Fruit fly (Drosophila melanogaster): ENCODE results near the gene Pcyt2.

Pcyt2 gene

dm6 chr3L:1577338-1577737, 24.0 kb downstream of the Pcyt2 start (continued):
- TF ChIP-seq ssp (GFP tag; IDR thresholded peaks at IDR 0.05) (no peak), CG1602 (GFP tag; optimal IDR thresholded peaks at IDR 0.05) (no peak), ind (GFP tag; optimal IDR thresholded peaks at IDR 0.05) (no peak), onecut (GFP tag; IDR thresholded peaks at IDR 0.05) (peak; percentile 98), CG34422 (GFP tag; IDR thresholded peaks at IDR 0.05) (peak; percentile 47; the same call in 1 of the 3 replicates), unpg (GFP tag; optimal IDR thresholded peaks at IDR 0.05) (no peak), seq (GFP tag; IDR thresholded peaks at IDR 0.05) (peak; percentile 75), Jarid2 (GFP tag; optimal IDR thresholded peaks at IDR 0.05) (peak; percentile 9), nerfin-1 (tag; optimal IDR thresholded peaks at IDR 0.05) (peak; percentile 14), MBD-R2 (GFP tag; IDR thresholded peaks at IDR 0.05) (peak; percentile 60), chinmo (GFP tag; IDR thresholded peaks at IDR 0.05; ENCODE audit: partially characterized antibody) (0 out of 4 replicates have a peak, but pooled peaks have one; percentile 36), Hr51 (GFP tag; optimal IDR thresholded peaks at IDR 0.05) (no peak), CG9609 (GFP tag; optimal IDR thresholded peaks at IDR 0.05) (no peak), Med (GFP tag) (peak; percentile 43), nerfin-2 (GFP tag; IDR thresholded peaks at IDR 0.05; ENCODE audit: partially characterized antibody) (0 out of 2 replicates have a peak, but pooled peaks have one; percentile 24), Doc2 (GFP tag; IDR thresholded peaks at IDR 0.05) (no peak), bcd (GFP tag; optimal IDR thresholded peaks at IDR 0.05) (no peak), sqz (GFP tag; optimal IDR thresholded peaks at IDR 0.05) (peak; percentile 49), CG9215 (GFP tag; IDR thresholded peaks at IDR 0.05) (no peak), Drgx (GFP tag; IDR thresholded peaks at IDR 0.05) (peak; percentile 37; the same call in 1 of the 2 replicates), Trl (optimal IDR thresholded peaks at IDR 0.05) (peak; percentile 39 to 42), Trl (GFP tag; optimal IDR thresholded peaks at IDR 0.05) (no peak), CG3163 (GFP tag; optimal IDR thresholded peaks at IDR 0.05) (no peak), vvl (GFP tag; IDR thresholded peaks at IDR 0.05) (peak; percentile 10; the same call in 1 of the 2 replicates), CG8478 (optimal IDR thresholded peaks at IDR 0.05) (no peak), sr (GFP tag; IDR thresholded peaks at IDR 0.05) (peak; percentile 30; the same call in 1 of the 3 replicates), Doc3 (GFP tag; IDR thresholded peaks at IDR 0.05; ENCODE audit: partially characterized antibody) (0 out of 3 replicates have a peak, but pooled peaks have one; percentile 17), CG4707 (GFP tag; optimal IDR thresholded peaks at IDR 0.05) (no peak), peb (GFP tag; IDR thresholded peaks at IDR 0.05) (no peak), lola (GFP tag; optimal IDR thresholded peaks at IDR 0.05) (no peak), CG11247 (GFP tag; IDR thresholded peaks at IDR 0.05) (0 out of 2 replicates have a peak, but pooled peaks have one; percentile 27), cg (GFP tag; optimal IDR thresholded peaks at IDR 0.05) (peak; percentile 66), CG1832 (GFP tag; optimal IDR thresholded peaks at IDR 0.05) (peak; percentile 57), CG3726 (GFP tag; IDR thresholded peaks at IDR 0.05) (no peak)

- TF ChIP-seq CG11093 (GFP tag; IDR thresholded peaks at IDR 0.05) (no peak), Six4 (GFP tag; optimal IDR thresholded peaks at IDR 0.05) (peak; percentile 46), hbn (GFP tag; IDR thresholded peaks at IDR 0.05; ENCODE audit: partially characterized antibody) (no peak), CG12769 (tag; optimal IDR thresholded peaks at IDR 0.05) (no peak), CG10462 (GFP tag; optimal IDR thresholded peaks at IDR 0.05) (no peak), vvl (GFP tag; IDR thresholded peaks at IDR 0.05) (peak; percentile 40; the same call in 1 of the 2 replicates), nau (GFP tag; optimal IDR thresholded peaks at IDR 0.05) (peak; percentile 49), sisA (GFP tag; IDR thresholded peaks at IDR 0.05) (peak; percentile 57; the same call in 1 of the 2 replicates), pan (optimal IDR thresholded peaks at IDR 0.05) (no peak), pan (GFP tag; optimal IDR thresholded peaks at IDR 0.05 in 1 of 2, IDR thresholded peaks at IDR 0.05 in 1 of 2) (peak in 1 of 2 experiments; percentile 56), CG32532 (GFP tag; IDR thresholded peaks at IDR 0.05) (0 out of 2 replicates have a peak, but pooled peaks have one; percentile 37), CG13624 (GFP tag; optimal IDR thresholded peaks at IDR 0.05) (peak; percentile 53), CG5180 (GFP tag; optimal IDR thresholded peaks at IDR 0.05) (peak; percentile 54), Fer3 (tag; optimal IDR thresholded peaks at IDR 0.05) (peak; percentile 47), CG18619 (GFP tag; optimal IDR thresholded peaks at IDR 0.05) (no peak), CG6813 (GFP tag; optimal IDR thresholded peaks at IDR 0.05) (peak; percentile 65), amos (GFP tag; IDR thresholded peaks at IDR 0.05; ENCODE audit: partially characterized antibody) (no peak), CG11696 (GFP tag; IDR thresholded peaks at IDR 0.05) (peak; percentile 11; the same call in 1 of the 2 replicates)
Observed at dm6 chr3L:1578391-1578948, 25.2 kb downstream of the Pcyt2 start.

Data from whole organism, embryonic.